Worm (Caenorhabditis elegans) whole organism, young adult: ENCODE measurements around the gene daz-1.

Experiments used
- B0261.1 ChIP-seq: sonication (generic microtip); optimal IDR thresholded peaks from 2 replicates; lab custom pipeline; 2016; ENCODE audit warnings: mild to moderate bottlenecking, missing genetic modification characterization, moderate library complexity, missing compliant biosample characterization
- F10E7.11 ChIP-seq: sonication (generic microtip); optimal IDR thresholded peaks from 2 replicates; lab custom pipeline; 2017; ENCODE audit warnings: mild to moderate bottlenecking, missing genetic modification characterization, moderate library complexity, missing compliant biosample characterization
- F23B12.7 ChIP-seq: sonication (generic microtip); optimal IDR thresholded peaks from 2 replicates; lab custom pipeline; 2017; ENCODE audit warnings: missing genetic modification characterization, mild to moderate bottlenecking, missing compliant biosample characterization, antibody characterized with exemption, moderate library complexity; ENCODE audit not compliant: insufficient read depth
- F33H1.4 ChIP-seq: fragments of 200-800 bp; sonication (Bioruptor generic); IDR thresholded peaks from 2 replicates; pipeline ENCODE4 v1.3.6; 2022; ENCODE audit warnings: missing genetic modification reagents, missing genetic modification characterization, missing compliant biosample characterization
- F37B4.10 ChIP-seq: fragments of 200-800 bp; sonication (Bioruptor generic); IDR thresholded peaks from 2 replicates; pipeline ENCODE4 v1.3.6; 2022; ENCODE audit warnings: missing genetic modification characterization, missing compliant biosample characterization
- F57C9.4 ChIP-seq: sonication (generic microtip); optimal IDR thresholded peaks from 2 replicates; lab custom pipeline; 2017; ENCODE audit warnings: mild to moderate bottlenecking, missing genetic modification characterization, missing compliant biosample characterization
- K11D2.4 ChIP-seq: fragments of 200-800 bp; sonication (Bioruptor generic); IDR thresholded peaks from 2 replicates; pipeline ENCODE4 v1.3.6; 2022; ENCODE audit warnings: missing genetic modification reagents, missing genetic modification characterization, missing compliant biosample characterization
- K12H6.12 ChIP-seq: fragments of 200-800 bp; sonication (Bioruptor generic); optimal IDR thresholded peaks from 2 replicates; lab custom pipeline; 2018; ENCODE audit warnings: mild to moderate bottlenecking, missing genetic modification characterization, missing compliant biosample characterization
- Y53F4B.3 ChIP-seq: fragments of 200-800 bp; sonication (Bioruptor generic); IDR thresholded peaks from 2 replicates; pipeline ENCODE4 v1.3.6; 2022; ENCODE audit warnings: missing genetic modification reagents, missing genetic modification characterization, missing compliant biosample characterization
- Y67H2A.10 ChIP-seq: fragments of 200-800 bp; sonication (Bioruptor generic); conservative IDR thresholded peaks from 2 replicates; pipeline ENCODE4 v1.3.6; 2022; ENCODE audit warnings: missing genetic modification reagents, missing genetic modification characterization, missing compliant biosample characterization
- ZK185.1 ChIP-seq: sonication (generic microtip); optimal IDR thresholded peaks from 2 replicates; lab custom pipeline; 2016; ENCODE audit warnings: mild to moderate bottlenecking, missing genetic modification characterization, missing compliant biosample characterization; ENCODE audit not compliant: poor library complexity, severe bottlenecking
- attf-3 ChIP-seq: fragments of 200-800 bp; sonication (Bioruptor generic); conservative IDR thresholded peaks from 2 replicates; pipeline ENCODE4 v1.3.6; 2022; ENCODE audit warnings: missing genetic modification reagents, missing genetic modification characterization, missing compliant biosample characterization
- bed-1 ChIP-seq: fragments of 200-800 bp; sonication (Bioruptor generic); IDR thresholded peaks from 2 replicates; pipeline ENCODE4 v1.3.6; 2022; ENCODE audit warnings: missing genetic modification reagents, missing genetic modification characterization, missing compliant biosample characterization
- ccch-3 ChIP-seq: fragments of 200-800 bp; sonication (Bioruptor generic); optimal IDR thresholded peaks from 2 replicates; lab custom pipeline; 2018; ENCODE audit warnings: mild to moderate bottlenecking, missing genetic modification characterization, missing compliant biosample characterization
- cebp-1 ChIP-seq, 2 experiments: fragments of 200-800 bp in 1 of 2; sonication (Bioruptor generic) in 1 of 2; sonication (generic microtip) in 1 of 2; IDR thresholded peaks in 1 of 2; optimal IDR thresholded peaks in 1 of 2; 2 replicates each; pipeline versions ENCODE4 v1.3.6 to Lab custom; 2017 to 2022; ENCODE audit warnings: missing compliant biosample characterization in 2 of 2, missing genetic modification characterization in 2 of 2, mild to moderate bottlenecking in 1 of 2, missing genetic modification reagents in 1 of 2, moderate library complexity in 1 of 2
- cebp-2 ChIP-seq: fragments of 200-800 bp; sonication (Bioruptor generic); IDR thresholded peaks from 2 replicates; pipeline ENCODE4 v1.3.6; 2022; ENCODE audit warnings: missing genetic modification characterization, missing compliant biosample characterization
- chd-7 ChIP-seq: sonication (generic microtip); optimal IDR thresholded peaks from 2 replicates; lab custom pipeline; 2016; ENCODE audit warnings: mild to moderate bottlenecking, missing genetic modification characterization, moderate library complexity, missing compliant biosample characterization
- die-1 ChIP-seq: sonication (generic microtip); optimal IDR thresholded peaks from 2 replicates; lab custom pipeline; 2016; ENCODE audit warnings: missing genotype, mild to moderate bottlenecking, missing genetic modification characterization, missing compliant biosample characterization
- dpff-1 ChIP-seq: sonication (generic microtip); optimal IDR thresholded peaks from 2 replicates; lab custom pipeline; 2017; ENCODE audit warnings: mild to moderate bottlenecking, missing genetic modification characterization, missing compliant biosample characterization
- him-1 ChIP-seq: sonication (generic microtip); optimal IDR thresholded peaks from 2 replicates; lab custom pipeline; 2016; ENCODE audit warnings: missing genotype, missing genetic modification reagents, missing genetic modification characterization, missing compliant biosample characterization
- hlh-12 ChIP-seq: sonication (generic microtip); optimal IDR thresholded peaks from 2 replicates; lab custom pipeline; 2016; ENCODE audit warnings: missing genetic modification characterization, missing compliant biosample characterization
- hlh-26 ChIP-seq: fragments of 200-800 bp; sonication (Bioruptor generic); conservative IDR thresholded peaks from 2 replicates; pipeline ENCODE4 v1.3.6; 2022; ENCODE audit warnings: missing genetic modification reagents, missing genetic modification characterization, missing compliant biosample characterization
- hmg-1.2 ChIP-seq: fragments of 200-800 bp; sonication (Bioruptor generic); IDR thresholded peaks from 2 replicates; pipeline ENCODE4 v1.3.6; 2022; ENCODE audit warnings: missing genetic modification reagents, missing genetic modification characterization, missing compliant biosample characterization
- hrde-1 ChIP-seq: sonication (generic microtip); optimal IDR thresholded peaks from 2 replicates; lab custom pipeline; 2016; ENCODE audit warnings: missing genetic modification characterization, mild to moderate bottlenecking, missing compliant biosample characterization, moderate library complexity, missing genotype, missing genetic modification reagents, borderline replicate concordance
- let-526 ChIP-seq: fragments of 200-800 bp; sonication (Bioruptor generic); IDR thresholded peaks from 2 replicates; pipeline ENCODE4 v1.3.6; 2022; ENCODE audit warnings: missing genetic modification reagents, missing genetic modification characterization, missing compliant biosample characterization
- lin-26 ChIP-seq: fragments of 200-800 bp; sonication (Bioruptor generic); IDR thresholded peaks from 2 replicates; pipeline ENCODE4 v1.3.6; 2022; ENCODE audit warnings: missing genetic modification reagents, missing genetic modification characterization, missing compliant biosample characterization
- lsy-27 ChIP-seq: sonication (generic microtip); optimal IDR thresholded peaks from 2 replicates; lab custom pipeline; 2017; ENCODE audit warnings: missing genetic modification characterization, mild to moderate bottlenecking, missing compliant biosample characterization, antibody characterized with exemption, missing genotype, borderline replicate concordance; ENCODE audit not compliant: insufficient read depth
- madf-3 ChIP-seq: fragments of 200-800 bp; sonication (Bioruptor generic); IDR thresholded peaks from 2 replicates; pipeline ENCODE4 v1.3.6; 2022; ENCODE audit warnings: missing genetic modification reagents, missing genetic modification characterization, missing compliant biosample characterization
- madf-6 ChIP-seq: fragments of 200-800 bp; sonication (Bioruptor generic); IDR thresholded peaks from 2 replicates; pipeline ENCODE4 v1.3.6; 2022; ENCODE audit warnings: missing genetic modification reagents, missing genetic modification characterization, missing compliant biosample characterization
- madf-8 ChIP-seq: fragments of 200-800 bp; sonication (Bioruptor generic); conservative IDR thresholded peaks from 2 replicates; pipeline ENCODE4 v1.3.6; 2022; ENCODE audit warnings: missing genetic modification reagents, missing genetic modification characterization, missing compliant biosample characterization
- nfya-1 ChIP-seq: sonication (generic microtip); optimal IDR thresholded peaks from 2 replicates; lab custom pipeline; 2017; ENCODE audit warnings: antibody characterized with exemption, missing compliant biosample characterization, missing genetic modification characterization, borderline replicate concordance; ENCODE audit not compliant: insufficient read depth
- nhr-80 ChIP-seq: sonication (generic microtip); optimal IDR thresholded peaks from 2 replicates; lab custom pipeline; 2016; ENCODE audit warnings: missing genetic modification characterization, missing compliant biosample characterization
- pbrm-1 ChIP-seq: fragments of 200-800 bp; sonication (Bioruptor generic); IDR thresholded peaks from 2 replicates; pipeline ENCODE4 v1.3.6; 2022; ENCODE audit warnings: missing genetic modification reagents, missing genetic modification characterization, missing compliant biosample characterization
- pha-4 ChIP-seq: fragments of 150-350 bp; sonication (generic microtip); optimal IDR thresholded peaks from 2 replicates; lab custom pipeline; 2014; ENCODE audit warnings: missing biosample characterization, missing genetic modification reagents, missing genetic modification characterization
- rpc-1 ChIP-seq, 2 experiments: fragments of 150-350 bp in 1 of 2; sonication (generic microtip) in 1 of 2; optimal IDR thresholded peaks; 2 replicates each; lab custom pipeline; 2014 to 2018; ENCODE audit warnings: missing biosample characterization in 1 of 2, missing genetic modification characterization in 1 of 2, missing genetic modification reagents in 1 of 2, missing genotype in 1 of 2
- sdz-38 ChIP-seq: sonication (generic microtip); optimal IDR thresholded peaks from 2 replicates; lab custom pipeline; 2016; ENCODE audit warnings: missing genotype, missing genetic modification characterization, missing compliant biosample characterization
- snpc-3.4 ChIP-seq: sonication (generic microtip); optimal IDR thresholded peaks from 2 replicates; lab custom pipeline; 2017; ENCODE audit warnings: missing genetic modification characterization, mild to moderate bottlenecking, missing compliant biosample characterization, antibody characterized with exemption, moderate library complexity, missing genotype, missing genetic modification reagents
- snpc-4 ChIP-seq, 5 experiments: fragments of 150-350 bp in 1 of 5; sonication (generic microtip) in 4 of 5; optimal IDR thresholded peaks; 2 replicates each; lab custom pipeline; 2014 to 2018; ENCODE audit warnings: missing genetic modification characterization in 5 of 5, missing biosample characterization in 3 of 5, antibody characterized with exemption in 2 of 5, mild to moderate bottlenecking in 2 of 5, missing compliant biosample characterization in 2 of 5, missing genotype in 2 of 5, moderate library complexity in 2 of 5, missing genetic modification reagents in 1 of 5
- xnd-1 ChIP-seq: sonication (generic microtip); optimal IDR thresholded peaks from 2 replicates; lab custom pipeline; 2016; ENCODE audit warnings: missing genotype, missing genetic modification reagents, missing genetic modification characterization, missing compliant biosample characterization
- zfh-2 ChIP-seq: fragments of 200-800 bp; sonication (Bioruptor generic); conservative IDR thresholded peaks from 2 replicates; pipeline ENCODE4 v1.3.6; 2022; ENCODE audit warnings: missing genetic modification reagents, missing genetic modification characterization, missing compliant biosample characterization
- ztf-3 ChIP-seq: fragments of 200-800 bp; sonication (Bioruptor generic); optimal IDR thresholded peaks from 2 replicates; lab custom pipeline; 2018; ENCODE audit warnings: mild to moderate bottlenecking, missing genetic modification characterization, missing compliant biosample characterization

daz-1 gene

DNA sequence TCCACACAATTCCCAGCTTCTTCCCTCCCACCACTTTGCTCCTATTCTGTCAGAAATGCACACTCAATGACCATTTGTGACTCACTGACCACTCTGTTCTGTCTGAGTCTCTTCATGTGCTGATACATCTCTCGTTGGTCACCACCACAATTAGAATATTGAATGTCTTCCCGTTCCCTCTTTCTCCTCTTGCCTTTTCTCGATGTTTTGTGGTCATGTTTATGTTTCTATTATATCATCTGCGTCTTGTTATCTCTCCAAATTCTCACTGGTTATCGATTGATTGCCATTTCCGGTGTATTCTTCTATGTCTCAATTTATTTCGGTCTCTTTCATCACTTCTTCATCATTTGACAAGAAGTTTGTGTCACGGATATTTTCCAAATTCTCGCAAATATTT, 4.8 kb downstream of the daz-1 start (continued):
- TF ChIP-seq rpc-1 (optimal IDR thresholded peaks at IDR 0.05; lab: Kevin White, UChicago) = no peak
- no peak for TF ChIP-seq rpc-1 (tag; optimal IDR thresholded peaks at IDR 0.05; lab: Kevin White, UChicago)
- TF ChIP-seq chd-7 (tag; lab: Kevin White, UChicago) = no peak

DNA sequence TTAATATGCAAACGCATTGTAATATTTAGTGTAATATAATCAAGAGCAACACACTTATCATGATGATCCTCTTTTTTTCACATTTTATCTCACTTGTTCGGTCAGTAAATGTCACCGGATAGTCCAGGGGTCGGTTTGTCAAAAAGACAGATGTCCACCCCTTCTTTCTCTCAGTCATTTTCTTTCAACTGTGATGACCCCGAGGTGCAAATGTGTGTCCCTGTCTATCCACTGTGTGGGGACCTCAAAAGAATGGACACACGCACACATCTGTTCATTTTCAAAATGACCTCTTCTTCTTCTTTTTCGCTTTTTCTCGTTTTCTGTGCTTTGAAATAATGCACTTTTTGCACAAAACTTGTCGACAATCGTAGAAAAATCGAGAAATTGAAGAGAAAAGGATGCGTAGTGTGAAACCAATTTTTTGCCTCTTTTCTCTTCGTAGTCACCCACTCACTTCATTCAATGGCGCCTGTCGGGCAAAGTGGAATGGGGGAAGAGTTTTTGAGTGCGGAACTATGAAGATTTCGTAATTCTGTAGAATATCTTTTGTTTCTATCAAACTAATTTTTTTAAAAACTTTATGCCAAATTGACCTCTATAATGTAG, 7.7 kb downstream of the daz-1 start:
- TF ChIP-seq B0261.1 (tag; lab: Kevin White, UChicago) (no peak), let-526 (GFP tag; lab: Robert Waterston, UW) (no peak), hmg-1.2 (GFP tag; lab: Robert Waterston, UW) (no peak), die-1 (tag; lab: Kevin White, UChicago) (no peak), F57C9.4 (tag; lab: Kevin White, UChicago) (no peak), dpff-1 (no peak), cebp-1 (GFP tag; IDR thresholded peaks at IDR 0.05; lab: Robert Waterston, UW) (no peak), cebp-1 (tag; optimal IDR thresholded peaks at IDR 0.05; lab: Kevin White, UChicago) (peak; percentile 70), madf-8 (GFP tag; lab: Robert Waterston, UW) (no peak), snpc-4 (GFP tag; optimal IDR thresholded peaks at IDR 0.05; lab: Kevin White, UChicago) (no peak), snpc-4 (tag; optimal IDR thresholded peaks at IDR 0.05; lab: Kevin White, UChicago) (no peak)

- no peak for TF ChIP-seq nhr-80 (tag; lab: Kevin White, UChicago)
- no peak for TF ChIP-seq hlh-12
- TF ChIP-seq nfya-1 (tag; lab: Kevin White, UChicago) = no peak
- no peak for TF ChIP-seq B0261.1 (tag; lab: Kevin White, UChicago)
- TF ChIP-seq ztf-3 = no peak
- TF ChIP-seq K12H6.12 (tag; lab: Kevin White, UChicago) = no peak
- TF ChIP-seq snpc-4 (GFP tag; optimal IDR thresholded peaks at IDR 0.05; lab: Kevin White, UChicago) = no peak
- no peak for TF ChIP-seq snpc-4 (tag; optimal IDR thresholded peaks at IDR 0.05; lab: Kevin White, UChicago)
- no peak for TF ChIP-seq hrde-1
- TF ChIP-seq cebp-2 (GFP tag; lab: Robert Waterston, UW) = no peak
- TF ChIP-seq F10E7.11 (tag; lab: Kevin White, UChicago) = no peak
- no peak for TF ChIP-seq Y53F4B.3 (GFP tag; lab: Robert Waterston, UW)
- TF ChIP-seq ZK185.1 (tag; lab: Kevin White, UChicago) = no peak
- TF ChIP-seq sdz-38 (tag; lab: Kevin White, UChicago) = no peak
- no peak for TF ChIP-seq lin-26 (GFP tag; lab: Robert Waterston, UW)
- no peak for TF ChIP-seq F37B4.10
- peak; percentile 94 for TF ChIP-seq madf-6
- TF ChIP-seq snpc-3.4 (tag; lab: Kevin White, UChicago) = no peak
- TF ChIP-seq him-1 = no peak
- no peak for TF ChIP-seq madf-3 (GFP tag; lab: Robert Waterston, UW)
- no peak for TF ChIP-seq pha-4
- no peak for TF ChIP-seq Y67H2A.10 (GFP tag; lab: Robert Waterston, UW)
- TF ChIP-seq xnd-1 = peak; percentile 89
- TF ChIP-seq bed-1 = no peak
- TF ChIP-seq K11D2.4 (GFP tag; lab: Robert Waterston, UW) = no peak
- peak; percentile 89 for TF ChIP-seq F33H1.4 (GFP tag; lab: Robert Waterston, UW)
- no peak for TF ChIP-seq hlh-26 (GFP tag; lab: Robert Waterston, UW)
- TF ChIP-seq F23B12.7 (tag; lab: Kevin White, UChicago) = no peak
- TF ChIP-seq pbrm-1 = no peak
- no peak for TF ChIP-seq lsy-27
- TF ChIP-seq ccch-3 (GFP tag; lab: Kevin White, UChicago) = no peak
- no peak for TF ChIP-seq attf-3 (GFP tag; lab: Robert Waterston, UW)
- no peak for TF ChIP-seq zfh-2 (GFP tag; lab: Robert Waterston, UW)
- peak; percentile 49; the same call in 1 of the 2 replicates for TF ChIP-seq hmg-1.2 (GFP tag; lab: Robert Waterston, UW)
Measured at ce11 chrII:5465729-5466408, 9.8 kb downstream of the daz-1 start, which contains the start of gene clr-1. clr-1 (plus strand) TSS chrII:5466358.
